Worm (Caenorhabditis elegans) whole organism, L4 larva: ENCODE results near the gene C27A2.12.

Experiments used
- D1046.2 ChIP-seq: fragments of 200-800 bp; sonication (Bioruptor generic); IDR thresholded peaks from 2 replicates; pipeline ENCODE4 v1.3.6; 2022; ENCODE audit warnings: missing genetic modification characterization, missing compliant biosample characterization
- F37D6.2 ChIP-seq: sonication (generic microtip); optimal IDR thresholded peaks from 2 replicates; lab custom pipeline; 2016; ENCODE audit warnings: mild to moderate bottlenecking, missing genetic modification characterization, missing compliant biosample characterization
- F44E2.7 ChIP-seq: fragments of 200-800 bp; sonication (Bioruptor generic); IDR thresholded peaks from 2 replicates; pipeline ENCODE4 v2.1.2; 2022; ENCODE audit warnings: missing genetic modification characterization, missing compliant biosample characterization
- F49E8.2 ChIP-seq: sonication (generic microtip); optimal IDR thresholded peaks from 2 replicates; lab custom pipeline; 2016; ENCODE audit warnings: missing compliant biosample characterization, mild to moderate bottlenecking, missing genetic modification characterization, borderline replicate concordance
- R02D3.7 ChIP-seq: fragments of 150-350 bp; sonication (generic microtip); optimal IDR thresholded peaks from 3 replicates; lab custom pipeline; 2014; ENCODE audit warnings: missing biosample characterization, missing genetic modification characterization
- T20F7.1 ChIP-seq: fragments of 200-800 bp; sonication (Bioruptor generic); optimal IDR thresholded peaks from 2 replicates; lab custom pipeline; 2018; ENCODE audit warnings: mild to moderate bottlenecking, missing genetic modification characterization, missing compliant biosample characterization
- ama-1 ChIP-seq: fragments of 150-350 bp; optimal IDR thresholded peaks from 2 replicates; lab custom pipeline; 2014; ENCODE audit warnings: inconsistent platforms, mixed read lengths
- arid-1 ChIP-seq: fragments of 200-800 bp; sonication (Bioruptor generic); conservative IDR thresholded peaks from 2 replicates; pipeline ENCODE4 v1.3.6; 2022; ENCODE audit warnings: missing genetic modification reagents, missing genetic modification characterization, missing compliant biosample characterization
- ceh-20 ChIP-seq: fragments of 200-800 bp; sonication (Bioruptor generic); IDR thresholded peaks from 2 replicates; pipeline ENCODE4 v1.3.6; 2022; ENCODE audit warnings: missing genetic modification reagents, missing genetic modification characterization, missing compliant biosample characterization
- ceh-32 ChIP-seq: sonication (generic microtip); optimal IDR thresholded peaks from 2 replicates; lab custom pipeline; 2016; ENCODE audit warnings: mild to moderate bottlenecking, missing genetic modification characterization, missing compliant biosample characterization; ENCODE audit not compliant: poor library complexity
- ceh-44 ChIP-seq: fragments of 200-800 bp; sonication (Bioruptor generic); IDR thresholded peaks from 2 replicates; pipeline ENCODE4 v1.3.6; 2022; ENCODE audit warnings: missing genetic modification reagents, missing genetic modification characterization, missing compliant biosample characterization
- ceh-62 ChIP-seq: sonication (generic microtip); optimal IDR thresholded peaks from 2 replicates; lab custom pipeline; 2017; ENCODE audit warnings: missing biosample characterization, missing genetic modification characterization
- ceh-82 ChIP-seq: sonication (generic microtip); optimal IDR thresholded peaks from 2 replicates; lab custom pipeline; 2017; ENCODE audit warnings: missing biosample characterization, missing genetic modification characterization
- ces-1 ChIP-seq: fragments of 150-350 bp; sonication (generic microtip); optimal IDR thresholded peaks from 4 replicates; lab custom pipeline; 2014; ENCODE audit warnings: missing biosample characterization, missing genetic modification reagents, missing genetic modification characterization
- cey-2 ChIP-seq: sonication (generic microtip); optimal IDR thresholded peaks from 3 replicates; lab custom pipeline; 2017; ENCODE audit warnings: missing genetic modification characterization, mild to moderate bottlenecking, missing compliant biosample characterization, antibody characterized with exemption, borderline replicate concordance; ENCODE audit not compliant: insufficient read depth
- ctbp-1 ChIP-seq: fragments of 200-800 bp; sonication (Bioruptor generic); IDR thresholded peaks from 2 replicates; pipeline ENCODE4 v1.3.6; 2022; ENCODE audit warnings: missing genetic modification reagents, missing genetic modification characterization, missing compliant biosample characterization
- daf-16 ChIP-seq, 3 experiments: sonication (generic microtip); optimal IDR thresholded peaks; 2 replicates each; lab custom pipeline; 2016 to 2017; ENCODE audit warnings: missing genetic modification characterization in 3 of 3, missing genetic modification reagents in 3 of 3, mild to moderate bottlenecking in 2 of 3, missing compliant biosample characterization in 2 of 3, missing biosample characterization in 1 of 3, moderate library complexity in 1 of 3
- dmd-6 ChIP-seq: fragments of 200-800 bp; sonication (Bioruptor generic); IDR thresholded peaks from 2 replicates; pipeline ENCODE4 v1.3.6; 2022; ENCODE audit warnings: missing genetic modification reagents, missing genetic modification characterization, missing compliant biosample characterization
- dmd-8 ChIP-seq: fragments of 200-800 bp; sonication (Bioruptor generic); IDR thresholded peaks from 2 replicates; pipeline ENCODE4 v1.3.6; 2022; ENCODE audit warnings: missing genetic modification characterization, missing compliant biosample characterization
- duxl-1 ChIP-seq: sonication (generic microtip); optimal IDR thresholded peaks from 2 replicates; lab custom pipeline; 2016; ENCODE audit warnings: mild to moderate bottlenecking, missing genetic modification characterization, moderate library complexity, missing compliant biosample characterization; ENCODE audit not compliant: poor library complexity
- dve-1 ChIP-seq: sonication (generic microtip); optimal IDR thresholded peaks from 2 replicates; lab custom pipeline; 2017; ENCODE audit warnings: antibody characterized with exemption, mild to moderate bottlenecking, missing genetic modification characterization, missing compliant biosample characterization; ENCODE audit not compliant: insufficient read depth
- fkh-10 ChIP-seq: fragments of 150-350 bp; optimal IDR thresholded peaks from 2 replicates; lab custom pipeline; 2014; ENCODE audit warnings: missing biosample characterization, missing genetic modification reagents, missing genetic modification characterization
- fos-1 ChIP-seq: fragments of 150-350 bp; optimal IDR thresholded peaks from 2 replicates; lab custom pipeline; 2014; ENCODE audit warnings: missing biosample characterization, missing genetic modification characterization
- hlh-11 ChIP-seq: fragments of 200-800 bp; sonication (Bioruptor generic); optimal IDR thresholded peaks from 2 replicates; lab custom pipeline; 2018; ENCODE audit warnings: mild to moderate bottlenecking, missing genetic modification characterization, missing compliant biosample characterization
- hlh-30 ChIP-seq: sonication (generic microtip); optimal IDR thresholded peaks from 2 replicates; lab custom pipeline; 2017; ENCODE audit warnings: antibody characterized with exemption, mild to moderate bottlenecking, missing genetic modification characterization, missing compliant biosample characterization; ENCODE audit not compliant: insufficient read depth
- hmg-1.1 ChIP-seq: fragments of 200-800 bp; sonication (Bioruptor generic); IDR thresholded peaks from 2 replicates; pipeline ENCODE4 v1.3.6; 2022; ENCODE audit warnings: missing genetic modification reagents, missing genetic modification characterization, missing compliant biosample characterization
- lin-1 ChIP-seq: fragments of 200-800 bp; sonication (Bioruptor generic); IDR thresholded peaks from 2 replicates; pipeline ENCODE4 v1.3.6; 2022; ENCODE audit warnings: missing genetic modification reagents, missing genetic modification characterization, missing compliant biosample characterization
- lsy-2 ChIP-seq, 2 experiments: fragments of 150-350 bp in 1 of 2; sonication (generic microtip) in 1 of 2; optimal IDR thresholded peaks; 2 replicates each; lab custom pipeline; 2014 to 2017; ENCODE audit warnings: missing biosample characterization in 2 of 2, missing genetic modification characterization in 2 of 2
- mdl-1 ChIP-seq, 2 experiments: fragments of 150-350 bp in 1 of 2; sonication (generic microtip) in 1 of 2; optimal IDR thresholded peaks; 2 replicates each; lab custom pipeline; 2014 to 2017; ENCODE audit warnings: missing biosample characterization in 2 of 2, missing genetic modification characterization in 2 of 2
- mep-1 ChIP-seq: fragments of 150-350 bp; sonication (generic microtip); optimal IDR thresholded peaks from 3 replicates; lab custom pipeline; 2014; ENCODE audit warnings: missing biosample characterization, missing genetic modification characterization
- mxl-3 ChIP-seq: fragments of 200-800 bp; sonication (Bioruptor generic); optimal IDR thresholded peaks from 2 replicates; lab custom pipeline; 2018; ENCODE audit warnings: mild to moderate bottlenecking, missing genetic modification characterization, missing compliant biosample characterization
- nhr-10 ChIP-seq: fragments of 150-350 bp; optimal IDR thresholded peaks from 2 replicates; lab custom pipeline; 2014; ENCODE audit warnings: missing biosample characterization, missing genetic modification characterization
- nhr-25 ChIP-seq: sonication (generic microtip); optimal IDR thresholded peaks from 2 replicates; lab custom pipeline; 2017; ENCODE audit warnings: missing genetic modification characterization, mild to moderate bottlenecking, missing compliant biosample characterization, antibody characterized with exemption, moderate library complexity, borderline replicate concordance; ENCODE audit not compliant: insufficient read depth
- nhr-28 ChIP-seq: fragments of 150-350 bp; optimal IDR thresholded peaks from 2 replicates; lab custom pipeline; 2014; ENCODE audit warnings: missing biosample characterization, missing genetic modification characterization
- nhr-42 ChIP-seq: fragments of 200-800 bp; sonication (Bioruptor generic); IDR thresholded peaks from 2 replicates; pipeline ENCODE4 v1.3.6; 2022; ENCODE audit warnings: missing genetic modification characterization, missing compliant biosample characterization
- nhr-48 ChIP-seq: sonication (generic microtip); optimal IDR thresholded peaks from 2 replicates; lab custom pipeline; 2016; ENCODE audit warnings: mild to moderate bottlenecking, missing genetic modification characterization, missing compliant biosample characterization
- nhr-76 ChIP-seq: fragments of 150-350 bp; optimal IDR thresholded peaks from 2 replicates; lab custom pipeline; 2014; ENCODE audit warnings: missing biosample characterization, missing genetic modification characterization
- nhr-77 ChIP-seq: fragments of 150-350 bp; optimal IDR thresholded peaks from 2 replicates; lab custom pipeline; 2014; ENCODE audit warnings: missing biosample characterization, missing genetic modification characterization
- php-3 ChIP-seq: fragments of 200-800 bp; sonication (Bioruptor generic); IDR thresholded peaks from 2 replicates; pipeline ENCODE4 v1.3.6; 2022; ENCODE audit warnings: missing genetic modification reagents, missing genetic modification characterization, missing compliant biosample characterization
- pqm-1 ChIP-seq: sonication (generic microtip); optimal IDR thresholded peaks from 2 replicates; lab custom pipeline; 2017; ENCODE audit warnings: missing biosample characterization, missing genetic modification characterization
- unc-62 ChIP-seq, 3 experiments: fragments of 150-350 bp in 1 of 3; sonication (generic microtip); optimal IDR thresholded peaks in 2 of 3; peaks in 1 of 3; 1 replicate in 1 of 3; 2 replicates in 2 of 3; lab custom pipeline; 2014 to 2017; ENCODE audit warnings: missing biosample characterization in 3 of 3, missing genetic modification characterization in 3 of 3, missing genetic modification reagents in 3 of 3, missing genotype in 1 of 3
- zip-2 ChIP-seq: fragments of 150-350 bp; optimal IDR thresholded peaks from 2 replicates; lab custom pipeline; 2014; ENCODE audit warnings: missing biosample characterization, missing genetic modification characterization
- ztf-7 ChIP-seq: fragments of 150-350 bp; optimal IDR thresholded peaks from 2 replicates; lab custom pipeline; 2014; ENCODE audit warnings: missing biosample characterization, missing genetic modification characterization

Gene C27A2.12

ce11 chrII:5019389-5020108, 38.4 kb downstream of the C27A2.12 start:
- TF ChIP-seq zip-2, result no peak
- TF ChIP-seq dmd-8 (GFP tag; lab: Robert Waterston, UW), result no peak
- TF ChIP-seq ceh-44, result no peak
- TF ChIP-seq T20F7.1 (GFP tag; lab: Kevin White, UChicago), result peak; percentile 65
- peak; percentile 42 for TF ChIP-seq mep-1 (tag; lab: Kevin White, UChicago)
- TF ChIP-seq F49E8.2 (tag; lab: Kevin White, UChicago), result no peak
- TF ChIP-seq pqm-1 (tag; lab: Kevin White, UChicago), result peak; percentile 44
- TF ChIP-seq php-3 (GFP tag; lab: Robert Waterston, UW), result peak; percentile 82
- TF ChIP-seq ztf-7 (tag; lab: Kevin White, UChicago), result no peak
- TF ChIP-seq ces-1, result no peak
- TF ChIP-seq ceh-62, result no peak
- TF ChIP-seq mxl-3 (GFP tag; lab: Kevin White, UChicago), result peak; percentile 9
- TF ChIP-seq ceh-32 (tag; lab: Kevin White, UChicago), result no peak
- peak; percentile 83 for TF ChIP-seq nhr-28 (tag; lab: Kevin White, UChicago)
- TF ChIP-seq unc-62 (GFP tag; optimal IDR thresholded peaks at IDR 0.05 in 1 of 2; lab: Kevin White, UChicago), result peak in 1 of 2 experiments; percentile 88
- TF ChIP-seq unc-62 (tag; optimal IDR thresholded peaks at IDR 0.05; lab: Kevin White, UChicago), result no peak
- peak; percentile 82 for TF ChIP-seq hlh-11
- TF ChIP-seq cey-2 (tag; lab: Kevin White, UChicago), result peak; percentile 32
- peak in 1 of 2 experiments; percentile 25 for TF ChIP-seq lsy-2 (tag; optimal IDR thresholded peaks at IDR 0.05; lab: Kevin White, UChicago)
- no peak for TF ChIP-seq hmg-1.1 (GFP tag; lab: Robert Waterston, UW)
- peak; percentile 83 for TF ChIP-seq dve-1
- TF ChIP-seq hlh-30 (tag; lab: Kevin White, UChicago), result peak; percentile 62
- TF ChIP-seq R02D3.7 (tag; lab: Kevin White, UChicago), result no peak
- no peak for TF ChIP-seq ama-1
- TF ChIP-seq ctbp-1 (GFP tag; lab: Robert Waterston, UW), result no peak
- TF ChIP-seq nhr-25 (tag; lab: Kevin White, UChicago), result peak; percentile 17
- TF ChIP-seq nhr-42 (GFP tag; lab: Robert Waterston, UW), result no peak
- TF ChIP-seq fkh-10 (GFP tag; lab: Kevin White, UChicago), result no peak
- no peak for TF ChIP-seq fos-1 (tag; lab: Kevin White, UChicago)
- TF ChIP-seq ceh-20, result no peak
- TF ChIP-seq nhr-10 (tag; lab: Kevin White, UChicago), result peak; percentile 60
- peak; percentile 4 for TF ChIP-seq nhr-76 (tag; lab: Kevin White, UChicago)
- TF ChIP-seq mdl-1 (tag; optimal IDR thresholded peaks at IDR 0.05; lab: Kevin White, UChicago), result peak in 1 of 2 experiments; percentile 42
- no peak for TF ChIP-seq duxl-1
- TF ChIP-seq nhr-48 (tag; lab: Kevin White, UChicago), result peak; percentile 25
- TF ChIP-seq nhr-77 (tag; lab: Kevin White, UChicago), result no peak
- TF ChIP-seq arid-1 (GFP tag; lab: Robert Waterston, UW), result no peak
- peak; percentile 81 for TF ChIP-seq dmd-6
- no peak for TF ChIP-seq daf-16 (GFP tag; optimal IDR thresholded peaks at IDR 0.05; lab: Kevin White, UChicago)
- TF ChIP-seq daf-16 (tag; optimal IDR thresholded peaks at IDR 0.05; lab: Kevin White, UChicago), result peak; percentile 53
- no peak for TF ChIP-seq D1046.2 (GFP tag; lab: Robert Waterston, UW)
- TF ChIP-seq ceh-82 (tag; lab: Kevin White, UChicago), result no peak
- TF ChIP-seq lin-1 (GFP tag; lab: Robert Waterston, UW), result peak; percentile 54; the same call in 1 of the 2 replicates
- no peak for TF ChIP-seq F37D6.2 (tag; lab: Kevin White, UChicago)
- TF ChIP-seq F44E2.7 (GFP tag; lab: Robert Waterston, UW), result no peak
- TF ChIP-seq, all 104 proteins: peak for 20
